Fruit fly (Drosophila melanogaster) whole organism, embryonic: ENCODE results near the gene Torsin.

Source experiments
- CG1024 ChIP-seq: fragments of 200-800 bp; sonication (Bioruptor generic); IDR thresholded peaks from 2 replicates; pipeline ENCODE4 v1.3.6; 2022; ENCODE audit warnings: missing biosample characterization, missing genetic modification characterization
- CG10462 ChIP-seq: fragments of 200-800 bp; sonication (Bioruptor generic); optimal IDR thresholded peaks from 2 replicates; lab custom pipeline; 2016; ENCODE audit warnings: missing biosample characterization, missing genetic modification characterization
- CG12299 ChIP-seq: fragments of 200-800 bp; sonication (Bioruptor generic); optimal IDR thresholded peaks from 2 replicates; lab custom pipeline; 2018; ENCODE audit warnings: missing biosample characterization, mild to moderate bottlenecking, missing genetic modification characterization
- CG12744 ChIP-seq: fragments of 200-800 bp; sonication (Bioruptor generic); optimal IDR thresholded peaks from 2 replicates; lab custom pipeline; 2016; ENCODE audit warnings: missing biosample characterization, missing genetic modification characterization
- CG13296 ChIP-seq: fragments of 200-800 bp; sonication (Bioruptor generic); optimal IDR thresholded peaks from 3 replicates; lab custom pipeline; 2018; ENCODE audit warnings: missing biosample characterization, mild to moderate bottlenecking, missing genetic modification characterization
- CG13775 ChIP-seq: fragments of 200-800 bp; sonication (Bioruptor generic); optimal IDR thresholded peaks from 3 replicates; lab custom pipeline; 2017; ENCODE audit warnings: missing biosample characterization, mild to moderate bottlenecking, missing genetic modification characterization
- CG14441 ChIP-seq: fragments of 200-800 bp; sonication (Bioruptor generic); IDR thresholded peaks from 2 replicates; pipeline ENCODE4 v1.3.6; 2022; ENCODE audit warnings: missing biosample characterization, missing genetic modification characterization
- CG15479 ChIP-seq: fragments of 200-800 bp; sonication (Bioruptor generic); optimal IDR thresholded peaks from 3 replicates; lab custom pipeline; 2019; ENCODE audit warnings: missing biosample characterization, mild to moderate bottlenecking, missing genetic modification characterization, moderate library complexity
- CG17912 ChIP-seq: fragments of 200-800 bp; sonication (Bioruptor generic); optimal IDR thresholded peaks from 2 replicates; lab custom pipeline; 2018; ENCODE audit warnings: missing biosample characterization, mild to moderate bottlenecking, missing genetic modification characterization
- CG2129 ChIP-seq: fragments of 200-800 bp; sonication (Bioruptor generic); IDR thresholded peaks from 2 replicates; pipeline ENCODE4 v1.3.6; 2022; ENCODE audit warnings: missing biosample characterization, missing genetic modification characterization; ENCODE audit not compliant: partially characterized antibody
- CG34376 ChIP-seq: fragments of 200-800 bp; sonication (Bioruptor generic); optimal IDR thresholded peaks from 2 replicates; lab custom pipeline; 2018; ENCODE audit warnings: missing biosample characterization, mild to moderate bottlenecking, missing genetic modification characterization
- CG6654 ChIP-seq: fragments of 200-800 bp; sonication (Bioruptor generic); optimal IDR thresholded peaks from 2 replicates; lab custom pipeline; 2017; ENCODE audit warnings: missing biosample characterization, mild to moderate bottlenecking, missing genetic modification characterization
- CG6689 ChIP-seq: fragments of 200-800 bp; sonication (Bioruptor generic); IDR thresholded peaks from 2 replicates; pipeline ENCODE4 v1.3.6; 2022; ENCODE audit warnings: missing biosample characterization, missing genetic modification characterization
- CG7271 ChIP-seq: fragments of 200-800 bp; sonication (Bioruptor generic); optimal IDR thresholded peaks from 2 replicates; lab custom pipeline; 2018; ENCODE audit warnings: missing biosample characterization, mild to moderate bottlenecking, missing genetic modification characterization, moderate library complexity
- CG7372 ChIP-seq: fragments of 200-800 bp; sonication (Bioruptor generic); IDR thresholded peaks from 2 replicates; pipeline ENCODE4 v1.3.6; 2022; ENCODE audit warnings: missing biosample characterization, missing genetic modification characterization
- CG8388 ChIP-seq: fragments of 200-800 bp; sonication (Bioruptor generic); optimal IDR thresholded peaks from 2 replicates; lab custom pipeline; 2019; ENCODE audit warnings: missing biosample characterization, mild to moderate bottlenecking, missing genetic modification characterization, moderate library complexity
- CG9797 ChIP-seq: fragments of 200-800 bp; sonication (Bioruptor generic); optimal IDR thresholded peaks from 3 replicates; lab custom pipeline; 2018; ENCODE audit warnings: missing biosample characterization, mild to moderate bottlenecking, missing genetic modification characterization
- H2.0 ChIP-seq: fragments of 200-800 bp; sonication (Bioruptor generic); IDR thresholded peaks from 2 replicates; pipeline ENCODE4 v1.3.6; 2022; ENCODE audit warnings: missing biosample characterization, missing genetic modification characterization
- HLHmδ ChIP-seq: fragments of 200-800 bp; sonication (Bioruptor generic); optimal IDR thresholded peaks from 2 replicates; lab custom pipeline; 2018; ENCODE audit warnings: missing biosample characterization, mild to moderate bottlenecking, missing genetic modification characterization, moderate library complexity
- Mrtf ChIP-seq: fragments of 200-800 bp; sonication (Bioruptor generic); IDR thresholded peaks from 3 replicates; pipeline ENCODE4 v1.3.6; 2022; ENCODE audit warnings: missing biosample characterization, missing genetic modification characterization
- Myb ChIP-seq: fragments of 200-800 bp; sonication (Bioruptor generic); optimal IDR thresholded peaks from 2 replicates; lab custom pipeline; 2016; ENCODE audit warnings: missing biosample characterization, missing genetic modification characterization
- Nf-YC ChIP-seq: fragments of 200-800 bp; optimal IDR thresholded peaks from 3 replicates; lab custom pipeline; 2019; ENCODE audit warnings: missing biosample characterization, mild to moderate bottlenecking, missing genetic modification characterization, moderate library complexity
- Poxn ChIP-seq: fragments of 200-800 bp; sonication (Bioruptor generic); IDR thresholded peaks from 2 replicates; pipeline ENCODE4 v1.3.6; 2022; ENCODE audit warnings: missing biosample characterization, missing genetic modification characterization
- Ravus ChIP-seq: fragments of 200-800 bp; sonication (Bioruptor generic); IDR thresholded peaks from 2 replicates; pipeline ENCODE4 v1.3.6; 2022; ENCODE audit warnings: missing biosample characterization, missing genetic modification characterization
- Spps ChIP-seq: fragments of 200-800 bp; sonication (Bioruptor generic); optimal IDR thresholded peaks from 2 replicates; lab custom pipeline; 2018; ENCODE audit warnings: missing biosample characterization, mild to moderate bottlenecking, missing genetic modification characterization
- Ssrp ChIP-seq: fragments of 200-800 bp; sonication (Bioruptor generic); optimal IDR thresholded peaks from 2 replicates; lab custom pipeline; 2018; ENCODE audit warnings: missing biosample characterization, mild to moderate bottlenecking, missing genetic modification characterization, moderate library complexity
- bbx ChIP-seq: fragments of 200-800 bp; sonication (Bioruptor generic); IDR thresholded peaks from 2 replicates; pipeline ENCODE4 v1.3.6; 2022; ENCODE audit warnings: missing biosample characterization, missing genetic modification characterization; ENCODE audit not compliant: partially characterized antibody
- br ChIP-seq: fragments of >200 bp; optimal IDR thresholded peaks from 2 replicates; lab custom pipeline; 2017
- caup ChIP-seq: fragments of 200-800 bp; sonication (Bioruptor generic); optimal IDR thresholded peaks from 3 replicates; lab custom pipeline; 2017; ENCODE audit warnings: missing biosample characterization, mild to moderate bottlenecking, missing genetic modification characterization, moderate library complexity; ENCODE audit not compliant: severe bottlenecking
- chif ChIP-seq, 2 experiments: fragments of 200-800 bp; sonication (Bioruptor generic); optimal IDR thresholded peaks; 3 replicates each; lab custom pipeline; 2016; ENCODE audit warnings: missing biosample characterization in 2 of 2, missing genetic modification characterization in 2 of 2
- gcm ChIP-seq: fragments of 200-800 bp; sonication (Bioruptor generic); optimal IDR thresholded peaks from 2 replicates; lab custom pipeline; 2019; ENCODE audit warnings: missing biosample characterization, mild to moderate bottlenecking, missing genetic modification characterization, moderate library complexity
- gsb ChIP-seq: fragments of 200-800 bp; sonication (Bioruptor generic); IDR thresholded peaks from 2 replicates; pipeline ENCODE4 v1.3.6; 2022; ENCODE audit warnings: missing biosample characterization, missing genetic modification characterization
- gt ChIP-seq: fragments of 200-800 bp; sonication (Bioruptor generic); IDR thresholded peaks from 2 replicates; pipeline ENCODE4 v1.3.6; 2022; ENCODE audit warnings: missing biosample characterization, missing genetic modification characterization
- hbn ChIP-seq: fragments of 200-800 bp; sonication (Bioruptor generic); IDR thresholded peaks from 2 replicates; pipeline ENCODE4 v1.3.6; 2022; ENCODE audit warnings: missing biosample characterization, missing genetic modification characterization; ENCODE audit not compliant: partially characterized antibody
- hth ChIP-seq: fragments of >200 bp; optimal IDR thresholded peaks from 2 replicates; lab custom pipeline; 2017; ENCODE audit warnings: inconsistent platforms
- lilli ChIP-seq: fragments of 200-800 bp; sonication (Bioruptor generic); optimal IDR thresholded peaks from 3 replicates; lab custom pipeline; 2016; ENCODE audit warnings: missing biosample characterization, missing genetic modification characterization
- lola ChIP-seq, 3 experiments: fragments of >200 bp in 2 of 3; fragments of 200-800 bp in 1 of 3; sonication (Bioruptor generic) in 1 of 3; optimal IDR thresholded peaks; 2 replicates each; lab custom pipeline; 2017 to 2019; ENCODE audit warnings: missing biosample characterization in 3 of 3, missing genetic modification characterization in 3 of 3, mild to moderate bottlenecking in 1 of 3, moderate library complexity in 1 of 3
- p53 ChIP-seq: fragments of 200-800 bp; sonication (Bioruptor generic); optimal IDR thresholded peaks from 2 replicates; lab custom pipeline; 2016; ENCODE audit warnings: missing biosample characterization, missing genetic modification characterization
- peb ChIP-seq: fragments of 200-800 bp; sonication (Bioruptor generic); IDR thresholded peaks from 2 replicates; pipeline ENCODE4 v1.3.6; 2022; ENCODE audit warnings: missing biosample characterization, missing genetic modification characterization
- ranshi ChIP-seq: fragments of 200-800 bp; sonication (Bioruptor generic); IDR thresholded peaks from 2 replicates; pipeline ENCODE4 v1.3.6; 2022; ENCODE audit warnings: missing biosample characterization, missing genetic modification characterization
- sim ChIP-seq: fragments of 200-800 bp; sonication (Bioruptor generic); IDR thresholded peaks from 2 replicates; pipeline ENCODE4 v1.3.6; 2022; ENCODE audit warnings: missing biosample characterization, missing genetic modification characterization
- sima ChIP-seq: fragments of 200-800 bp; sonication (Bioruptor generic); optimal IDR thresholded peaks from 2 replicates; lab custom pipeline; 2016; ENCODE audit warnings: missing biosample characterization, missing genetic modification characterization
- slbo ChIP-seq: fragments of 200-800 bp; sonication (Bioruptor generic); IDR thresholded peaks from 2 replicates; pipeline ENCODE4 v1.3.6; 2022; ENCODE audit warnings: missing biosample characterization, missing genetic modification characterization
- sqz ChIP-seq: fragments of 200-800 bp; sonication (Bioruptor generic); optimal IDR thresholded peaks from 3 replicates; lab custom pipeline; 2018; ENCODE audit warnings: missing biosample characterization, mild to moderate bottlenecking, missing genetic modification characterization
- stwl ChIP-seq: fragments of 200-800 bp; sonication (Bioruptor generic); optimal IDR thresholded peaks from 3 replicates; lab custom pipeline; 2018; ENCODE audit warnings: missing biosample characterization, mild to moderate bottlenecking, missing genetic modification characterization, moderate library complexity
- sug ChIP-seq: fragments of 200-800 bp; optimal IDR thresholded peaks from 2 replicates; lab custom pipeline; 2019; ENCODE audit warnings: missing biosample characterization, mild to moderate bottlenecking, missing genetic modification characterization, moderate library complexity
- tll ChIP-seq, 2 experiments: fragments of 200-800 bp in 1 of 2; fragments of >200 bp in 1 of 2; sonication (Bioruptor generic) in 1 of 2; optimal IDR thresholded peaks; 2 replicates each; lab custom pipeline; 2017 to 2019; ENCODE audit warnings: missing biosample characterization in 2 of 2, missing genetic modification characterization in 2 of 2, mild to moderate bottlenecking in 1 of 2, moderate library complexity in 1 of 2
- tup ChIP-seq: fragments of 200-800 bp; sonication (Bioruptor generic); optimal IDR thresholded peaks from 2 replicates; lab custom pipeline; 2016; ENCODE audit warnings: missing biosample characterization, mild to moderate bottlenecking, missing genetic modification characterization, moderate library complexity
- tx ChIP-seq: fragments of 200-800 bp; sonication (Bioruptor generic); optimal IDR thresholded peaks from 2 replicates; lab custom pipeline; 2016; ENCODE audit warnings: missing biosample characterization, missing genetic modification characterization
- vnd ChIP-seq: fragments of 200-800 bp; sonication (Bioruptor generic); IDR thresholded peaks from 3 replicates; pipeline ENCODE4 v1.3.6; 2022; ENCODE audit warnings: missing biosample characterization, missing genetic modification characterization; ENCODE audit not compliant: partially characterized antibody
- vvl ChIP-seq: fragments of 200-800 bp; sonication (Bioruptor generic); IDR thresholded peaks from 2 replicates; pipeline ENCODE4 v1.3.6; 2022; ENCODE audit warnings: missing biosample characterization, missing genetic modification characterization

Gene Torsin

dm6 chrX:4635856-4636486 is 13.9 kb downstream of the Torsin start, which contains the start of the genes Alms1a and pon (continued):
- TF ChIP-seq tll (GFP tag; optimal IDR thresholded peaks at IDR 0.05; lab: Kevin White, UChicago) (no peak), Myb (GFP tag; lab: Kevin White, UChicago) (no peak), tup (GFP tag; lab: Kevin White, UChicago) (no peak), slbo (GFP tag; lab: Robert Waterston, UW) (no peak), sug (tag; lab: Kevin White, UChicago) (no peak), gsb (no peak), vvl (GFP tag; lab: Robert Waterston, UW) (no peak), hth (lab: Kevin White, UChicago) (no peak), sim (no peak), CG7372 (GFP tag; lab: Robert Waterston, UW) (no peak), bbx (GFP tag; lab: Robert Waterston, UW) (peak; percentile 94), stwl (tag; lab: Kevin White, UChicago) (peak; percentile 60), vnd (GFP tag; lab: Robert Waterston, UW) (peak; percentile 88), CG2129 (peak; percentile 38; the same call in 1 of the 2 replicates), peb (no peak), Mrtf (GFP tag; lab: Robert Waterston, UW) (no peak), lilli (GFP tag; lab: Kevin White, UChicago) (no peak), CG34376 (GFP tag; lab: Kevin White, UChicago) (no peak), CG1024 (GFP tag; lab: Robert Waterston, UW) (no peak), gcm (GFP tag; lab: Kevin White, UChicago) (no peak), CG14441 (no peak), br (lab: Kevin White, UChicago) (no peak), Spps (tag; lab: Kevin White, UChicago) (no peak), CG8388 (GFP tag; lab: Kevin White, UChicago) (no peak), CG10462 (GFP tag; lab: Kevin White, UChicago) (no peak), caup (GFP tag; lab: Kevin White, UChicago) (no peak), hbn (GFP tag; lab: Robert Waterston, UW) (peak; percentile 66), Nf-YC (tag; lab: Kevin White, UChicago) (peak; percentile 33), CG6654 (no peak), CG15479 (no peak), CG12299 (no peak), CG12744 (no peak), ranshi (GFP tag; lab: Robert Waterston, UW) (no peak), CG13775 (GFP tag; lab: Kevin White, UChicago) (no peak), gt (no peak), Ssrp (tag; lab: Kevin White, UChicago) (no peak), CG6689 (no peak), p53 (GFP tag; lab: Kevin White, UChicago) (no peak), CG13296 (GFP tag; lab: Kevin White, UChicago) (no peak), Ravus (GFP tag; lab: Robert Waterston, UW) (no peak), sqz (no peak), Poxn (GFP tag; lab: Robert Waterston, UW) (no peak), CG17912 (no peak), CG7271 (no peak), HLHmδ (GFP tag; lab: Kevin White, UChicago) (no peak), H2.0 (no peak), sima (no peak), CG9797 (GFP tag; lab: Kevin White, UChicago) (no peak), tx (GFP tag; lab: Kevin White, UChicago) (no peak), chif (GFP tag; optimal IDR thresholded peaks at IDR 0.05; lab: Kevin White, UChicago) (no peak), lola (GFP tag; optimal IDR thresholded peaks at IDR 0.05; lab: Kevin White, UChicago) (no peak)
